Worm (Caenorhabditis elegans) whole organism, midembryonic: Measurements from ENCODE around the gene nra-1.
"Not testable (repeated sequence)": the region's sequence is repeated elsewhere in the genome, so short reads cannot be mapped to it uniquely, and the experiment has no call there.

ENCODE experiments used
- T22C8.4 ChIP-seq: fragments of 200-800 bp; sonication (Bioruptor generic); IDR thresholded peaks from 2 replicates; pipeline ENCODE4 v1.3.6; 2022; ENCODE audit warnings: missing genetic modification characterization, missing compliant biosample characterization
- cog-1 ChIP-seq: sonication (generic microtip); optimal IDR thresholded peaks from 2 replicates; lab custom pipeline; 2016; ENCODE audit warnings: missing genetic modification characterization, missing compliant biosample characterization
- flt-1 ChIP-seq: fragments of 200-800 bp; sonication (Bioruptor generic); IDR thresholded peaks from 2 replicates; pipeline ENCODE4 v1.3.6; 2022; ENCODE audit warnings: missing genetic modification characterization, missing compliant biosample characterization
- klf-2 ChIP-seq: fragments of 200-800 bp; sonication (Bioruptor generic); conservative IDR thresholded peaks from 2 replicates; pipeline ENCODE4 v1.3.6; 2022; ENCODE audit warnings: missing genetic modification reagents, missing genetic modification characterization, missing compliant biosample characterization
- med-1 ChIP-seq: sonication (generic microtip); optimal IDR thresholded peaks from 2 replicates; lab custom pipeline; 2017; ENCODE audit warnings: missing genetic modification characterization, mild to moderate bottlenecking, missing compliant biosample characterization, antibody characterized with exemption, missing genetic modification reagents; ENCODE audit not compliant: insufficient read depth
- ref-1 ChIP-seq: fragments of 200-800 bp; sonication (Bioruptor generic); conservative IDR thresholded peaks from 2 replicates; pipeline ENCODE4 v1.3.6; 2022; ENCODE audit warnings: missing genetic modification reagents, missing genetic modification characterization, missing compliant biosample characterization
- tab-1 ChIP-seq: fragments of 200-800 bp; sonication (Bioruptor generic); IDR thresholded peaks from 2 replicates; pipeline ENCODE4 v1.3.6; 2022; ENCODE audit warnings: missing genetic modification characterization, missing compliant biosample characterization
- ztf-23 ChIP-seq: fragments of 200-800 bp; sonication (Bioruptor generic); IDR thresholded peaks from 2 replicates; pipeline ENCODE4 v1.3.6; 2022; ENCODE audit warnings: missing genetic modification reagents, missing genetic modification characterization, missing compliant biosample characterization
- ztf-29 ChIP-seq: fragments of 200-800 bp; sonication (Bioruptor generic); IDR thresholded peaks from 2 replicates; pipeline ENCODE4 v1.3.6; 2022; ENCODE audit warnings: missing genetic modification reagents, missing genetic modification characterization, missing compliant biosample characterization

Gene nra-1

DNA sequence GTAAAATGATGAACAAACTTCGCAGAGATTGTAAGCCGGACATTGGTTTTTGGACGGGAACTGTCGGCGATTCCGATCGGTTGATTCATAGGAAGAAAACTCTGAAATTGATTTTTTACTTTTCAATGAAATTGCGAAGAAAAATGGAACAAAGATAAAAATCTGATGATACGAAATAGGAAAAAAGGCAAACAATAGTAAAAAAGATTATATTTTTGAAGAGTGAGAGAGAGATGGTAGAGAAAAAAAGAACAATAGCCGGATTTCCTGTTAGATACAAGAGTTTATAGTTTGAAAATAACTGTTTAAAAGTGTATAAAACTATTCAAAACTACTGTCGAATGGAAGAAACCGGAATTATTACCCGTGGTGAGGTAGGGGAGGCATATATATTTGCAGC lies at the start of gene nra-1:
Gene nra-1 (minus strand): TSS at position 101 of the 400 bp plus-strand sequence.
- TF ChIP-seq ztf-29 (GFP tag; lab: Robert Waterston, UW) (no peak), klf-2 (GFP tag; lab: Robert Waterston, UW) (no peak), T22C8.4 (GFP tag; lab: Robert Waterston, UW) (no peak), tab-1 (no peak), flt-1 (GFP tag; lab: Robert Waterston, UW) (no peak), med-1 (no peak), cog-1 (tag; lab: Kevin White, UChicago) (no peak), ref-1 (no peak), ztf-23 (GFP tag; lab: Robert Waterston, UW) (no peak)

DNA sequence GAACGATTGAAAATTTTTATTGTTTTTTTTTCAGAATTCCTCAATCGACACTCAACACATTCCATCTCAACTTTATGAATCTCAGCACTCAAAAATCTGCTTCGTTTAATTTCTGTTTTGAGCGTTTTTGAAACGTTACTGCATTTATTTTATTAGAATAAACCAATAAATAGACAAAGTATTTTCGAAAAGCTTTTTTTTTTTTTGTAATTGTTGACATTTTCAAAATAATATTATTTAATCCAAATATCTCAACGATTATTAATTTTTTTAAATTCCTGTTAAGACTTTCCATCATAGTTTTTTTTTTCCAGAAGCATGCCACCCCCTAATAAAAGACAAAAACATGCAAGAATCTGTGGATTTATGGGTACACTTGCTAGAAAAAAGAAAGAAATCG lies 48.3 kb upstream of the nra-1 start, which contains the start of gene C49C3.7:
Gene C49C3.7 (plus strand): TSS at position 301 of the 400 bp plus-strand sequence.
- TF ChIP-seq med-1: no peak
- TF ChIP-seq tab-1: no peak
- no peak for TF ChIP-seq klf-2 (GFP tag; lab: Robert Waterston, UW)
- TF ChIP-seq T22C8.4 (GFP tag; lab: Robert Waterston, UW): no peak
- no peak for TF ChIP-seq cog-1 (tag; lab: Kevin White, UChicago)
- no peak for TF ChIP-seq ztf-29 (GFP tag; lab: Robert Waterston, UW)
- TF ChIP-seq ref-1: no peak
- no peak for TF ChIP-seq flt-1 (GFP tag; lab: Robert Waterston, UW)
- TF ChIP-seq ztf-23 (GFP tag; lab: Robert Waterston, UW): no peak

DNA sequence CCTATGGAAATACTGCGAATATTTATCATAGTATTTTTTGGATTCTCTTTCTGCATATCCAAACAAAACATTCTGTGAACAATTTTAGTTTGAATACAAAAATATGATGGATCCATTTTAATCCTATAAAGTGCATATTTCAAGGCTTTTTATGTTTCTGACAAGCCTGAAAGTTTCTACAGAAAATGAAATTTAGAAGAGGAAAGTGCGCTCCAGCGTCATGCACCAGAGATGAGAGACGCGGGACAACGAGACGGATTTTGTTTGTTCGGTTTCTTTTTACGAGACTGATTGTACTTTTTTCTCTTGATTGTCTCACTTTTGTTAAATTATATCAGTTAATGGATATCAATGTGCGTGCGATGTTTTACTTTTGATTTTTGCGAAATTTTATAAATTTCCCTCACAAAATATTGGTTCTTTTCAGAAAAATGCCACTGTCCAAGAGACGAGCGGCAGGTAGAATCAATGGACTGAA lies 47.1 kb upstream of the nra-1 start, which contains the start of gene C49C3.6:
Gene C49C3.6 (plus strand): TSS at position 428 of the 478 bp plus-strand sequence.
- TF ChIP-seq tab-1 (no peak), T22C8.4 (GFP tag; lab: Robert Waterston, UW) (no peak), ztf-23 (GFP tag; lab: Robert Waterston, UW) (no peak), cog-1 (tag; lab: Kevin White, UChicago) (no peak), ref-1 (no peak), ztf-29 (GFP tag; lab: Robert Waterston, UW) (no peak), flt-1 (GFP tag; lab: Robert Waterston, UW) (no peak)

DNA sequence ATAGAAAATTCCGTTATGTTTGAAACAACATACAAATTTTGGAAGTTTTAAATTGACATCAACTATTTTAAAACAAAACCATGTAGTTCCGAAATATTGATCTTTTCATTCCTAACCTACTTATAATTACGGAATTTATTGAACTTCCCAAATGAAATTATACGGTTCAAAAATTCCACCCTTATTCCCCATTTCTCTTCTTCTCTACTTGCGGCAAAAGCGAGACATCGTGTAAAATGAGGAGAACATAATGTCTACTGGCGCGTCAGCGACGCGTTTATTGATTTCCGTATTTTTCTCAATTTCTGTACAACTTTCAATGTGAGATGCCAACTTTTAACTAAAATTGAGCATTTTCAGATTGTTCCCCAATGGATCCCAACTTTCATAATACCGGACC lies 44.8 kb upstream of the nra-1 start, which contains the start of gene ceh-88:
Gene ceh-88 (plus strand): TSS at position 355 of the 400 bp plus-strand sequence.
- TF ChIP-seq ztf-23 (GFP tag; lab: Robert Waterston, UW): no peak
- TF ChIP-seq T22C8.4 (GFP tag; lab: Robert Waterston, UW): no peak
- no peak for TF ChIP-seq klf-2 (GFP tag; lab: Robert Waterston, UW)
- no peak for TF ChIP-seq ztf-29 (GFP tag; lab: Robert Waterston, UW)
- TF ChIP-seq tab-1: no peak
- TF ChIP-seq ref-1: no peak
- TF ChIP-seq cog-1 (tag; lab: Kevin White, UChicago): no peak
- TF ChIP-seq flt-1 (GFP tag; lab: Robert Waterston, UW): no peak
- no peak for TF ChIP-seq med-1

DNA sequence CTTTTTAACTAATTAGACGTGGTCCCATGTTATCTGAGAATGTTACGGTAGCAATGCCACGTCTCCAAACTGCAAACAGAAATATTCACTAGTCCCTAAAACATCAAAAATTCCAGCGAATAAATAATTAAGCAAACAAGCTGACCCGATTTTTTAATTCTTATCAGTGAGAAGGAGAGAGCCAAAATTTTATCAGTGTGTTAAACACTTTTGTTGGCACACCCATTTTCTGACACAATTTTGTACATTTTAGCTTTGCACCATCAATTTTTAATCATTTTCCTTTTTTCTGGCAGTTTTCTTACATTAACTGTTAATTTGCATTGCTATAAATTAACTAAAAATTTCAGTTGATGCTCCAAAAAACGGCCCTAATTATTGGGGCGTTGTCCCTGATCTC lies 36.4 kb upstream of the nra-1 start, which contains the start of gene C49C3.4:
Gene C49C3.4 (plus strand): TSS at position 351 of the 400 bp plus-strand sequence.
- no peak for TF ChIP-seq ztf-23 (GFP tag; lab: Robert Waterston, UW)
- no peak for TF ChIP-seq klf-2 (GFP tag; lab: Robert Waterston, UW)
- TF ChIP-seq med-1: no peak
- no peak for TF ChIP-seq T22C8.4 (GFP tag; lab: Robert Waterston, UW)
- no peak for TF ChIP-seq cog-1 (tag; lab: Kevin White, UChicago)
- no peak for TF ChIP-seq ref-1
- TF ChIP-seq tab-1: no peak
- no peak for TF ChIP-seq flt-1 (GFP tag; lab: Robert Waterston, UW)

DNA sequence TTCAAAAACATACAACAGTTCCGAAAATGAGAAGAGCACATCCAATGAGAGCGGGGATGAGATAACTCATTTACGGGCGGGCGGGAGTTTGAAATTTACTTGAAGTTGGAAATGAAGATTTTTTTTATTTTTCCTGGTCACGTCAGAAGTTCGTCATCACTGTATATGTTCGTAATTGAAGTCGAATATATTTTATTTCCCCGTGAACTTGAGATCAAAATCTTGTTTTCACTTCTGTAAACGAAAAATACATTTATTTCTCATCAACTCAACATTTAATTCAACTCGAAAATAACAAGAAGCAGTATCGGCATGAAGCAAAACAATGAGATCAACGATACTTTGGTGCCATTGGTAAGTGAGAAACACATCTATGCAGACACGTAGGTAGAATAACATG lies 32.4 kb upstream of the nra-1 start, which contains the start of gene C49C3.20:
Gene C49C3.20 (minus strand): TSS at position 101 of the 400 bp plus-strand sequence.
- TF ChIP-seq flt-1 (GFP tag; lab: Robert Waterston, UW) (no peak), T22C8.4 (GFP tag; lab: Robert Waterston, UW) (no peak), ztf-29 (GFP tag; lab: Robert Waterston, UW) (no peak), klf-2 (GFP tag; lab: Robert Waterston, UW) (no peak), med-1 (no peak), ref-1 (no peak), tab-1 (no peak), ztf-23 (GFP tag; lab: Robert Waterston, UW) (no peak), cog-1 (tag; lab: Kevin White, UChicago) (no peak)

DNA sequence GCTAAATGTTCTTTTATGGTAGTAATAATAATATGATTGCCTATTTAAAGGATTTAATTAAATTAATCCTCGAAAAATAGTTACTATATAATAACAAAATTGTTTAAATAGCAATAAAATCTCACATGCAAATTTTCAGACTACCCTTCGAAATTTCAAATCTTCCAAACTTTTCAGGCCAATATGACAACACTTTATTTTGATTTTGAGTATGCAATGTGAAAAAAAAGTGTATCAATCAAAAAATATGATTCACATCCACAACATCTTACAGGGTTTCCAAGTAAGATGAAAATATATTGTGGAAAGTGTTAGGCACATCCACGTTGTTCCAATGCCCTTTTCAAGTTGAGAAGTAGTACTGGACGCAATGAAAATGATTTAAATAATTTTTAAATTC lies 27.8 kb upstream of the nra-1 start, which contains the start of gene snf-9:
Gene snf-9 (plus strand): TSS at position 301 of the 400 bp plus-strand sequence.
- TF ChIP-seq ztf-23 (GFP tag; lab: Robert Waterston, UW) (no peak), cog-1 (tag; lab: Kevin White, UChicago) (no peak), ref-1 (no peak), flt-1 (GFP tag; lab: Robert Waterston, UW) (no peak), klf-2 (GFP tag; lab: Robert Waterston, UW) (no peak), med-1 (no peak), tab-1 (no peak), ztf-29 (GFP tag; lab: Robert Waterston, UW) (no peak), T22C8.4 (GFP tag; lab: Robert Waterston, UW) (no peak)

DNA sequence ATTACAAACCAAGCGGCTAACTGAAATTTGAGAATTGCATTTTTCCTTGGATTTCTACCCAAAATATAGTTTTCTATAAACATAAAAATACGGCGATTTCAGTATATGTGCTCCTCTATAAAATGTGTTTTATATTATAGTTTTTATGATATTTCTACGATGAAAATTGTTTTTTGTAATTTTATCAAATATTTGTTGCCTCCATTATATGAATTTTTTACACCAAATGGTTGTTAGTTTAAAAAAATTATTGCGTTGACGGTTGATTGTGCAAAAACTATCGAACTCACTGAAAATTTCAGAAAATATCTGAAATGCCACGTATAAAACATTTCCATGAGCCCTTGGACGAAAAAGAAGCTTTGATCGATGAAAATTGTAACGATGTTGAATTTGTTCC lies 24.2 kb upstream of the nra-1 start, which contains the start of gene T28F3.9:
Gene T28F3.9 (plus strand): TSS at position 301 of the 400 bp plus-strand sequence.
- no peak for TF ChIP-seq tab-1
- TF ChIP-seq klf-2 (GFP tag; lab: Robert Waterston, UW): no peak
- no peak for TF ChIP-seq med-1
- no peak for TF ChIP-seq T22C8.4 (GFP tag; lab: Robert Waterston, UW)
- TF ChIP-seq flt-1 (GFP tag; lab: Robert Waterston, UW): no peak

DNA sequence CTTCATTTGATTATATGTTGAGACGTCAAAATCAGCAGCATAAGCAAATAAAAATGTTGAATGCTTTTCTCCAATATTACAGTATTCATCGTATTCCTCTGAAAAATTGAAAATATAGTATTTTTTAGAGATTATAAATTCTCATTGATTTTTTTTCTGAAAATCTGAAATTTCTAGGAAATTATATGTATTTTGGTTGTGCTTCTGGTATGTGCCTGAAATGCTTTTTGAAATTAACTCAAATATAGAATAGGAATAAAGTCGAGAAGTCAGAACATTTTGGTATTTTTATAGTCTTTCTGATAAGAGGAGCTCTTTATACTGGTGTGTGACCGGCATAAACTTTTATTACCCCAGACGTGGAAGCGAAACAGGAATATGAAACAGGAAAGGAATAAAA lies 23.2 kb upstream of the nra-1 start, which contains the start of gene T28F3.8:
Gene T28F3.8 (minus strand): TSS at position 101 of the 400 bp plus-strand sequence.
- not testable (repeated sequence) for TF ChIP-seq ref-1; ztf-23 (GFP tag; lab: Robert Waterston, UW); T22C8.4 (GFP tag; lab: Robert Waterston, UW)

DNA sequence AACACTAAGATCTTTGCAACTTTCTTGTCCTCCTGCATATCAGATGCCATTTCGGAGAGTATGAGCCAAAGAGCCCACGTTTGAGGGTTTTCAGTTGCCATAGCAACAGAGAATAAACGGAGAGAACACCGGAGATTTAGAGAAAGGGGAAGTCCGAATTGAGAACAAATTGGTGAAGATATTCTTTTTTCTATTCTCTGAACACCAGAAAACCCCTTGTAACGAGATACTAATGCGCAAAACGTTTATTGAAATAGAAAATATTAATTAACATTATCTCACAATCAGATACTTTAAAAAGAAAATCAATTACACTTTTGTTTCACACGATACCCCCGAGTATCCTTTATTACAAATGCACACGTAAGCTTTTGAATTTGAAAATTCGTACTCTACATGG lies 17.9 kb upstream of the nra-1 start, which contains the start of gene ifta-2:
Gene ifta-2 (minus strand): TSS at position 101 of the 400 bp plus-strand sequence.
- TF ChIP-seq ztf-29 (GFP tag; lab: Robert Waterston, UW) (no peak), klf-2 (GFP tag; lab: Robert Waterston, UW) (no peak), med-1 (no peak), tab-1 (no peak), ref-1 (no peak), cog-1 (tag; lab: Kevin White, UChicago) (no peak), T22C8.4 (GFP tag; lab: Robert Waterston, UW) (no peak)
